Worm (Caenorhabditis elegans) whole organism, L1 larva: Measurements from ENCODE around the gene C27D6.12.

Source experiments
- C16A3.4 ChIP-seq: fragments of 150-350 bp; optimal IDR thresholded peaks from 2 replicates; lab custom pipeline; 2014; ENCODE audit warnings: missing biosample characterization, missing genetic modification characterization
- Y116A8C.19 ChIP-seq: sonication (generic microtip); optimal IDR thresholded peaks from 2 replicates; lab custom pipeline; 2016; ENCODE audit warnings: missing compliant biosample characterization, missing genetic modification characterization, borderline replicate concordance
- alr-1 ChIP-seq: fragments of 200-800 bp; sonication (Bioruptor generic); optimal IDR thresholded peaks from 2 replicates; lab custom pipeline; 2018; ENCODE audit warnings: borderline replicate concordance, mild to moderate bottlenecking, missing genetic modification characterization, missing compliant biosample characterization
- blmp-1 ChIP-seq: fragments of 150-350 bp; optimal IDR thresholded peaks from 2 replicates; lab custom pipeline; 2014; ENCODE audit warnings: missing biosample characterization, missing genetic modification characterization
- ceh-88 ChIP-seq: fragments of 200-800 bp; sonication (Bioruptor generic); IDR thresholded peaks from 2 replicates; pipeline ENCODE4 v1.3.6; 2022; ENCODE audit warnings: missing genetic modification characterization, missing compliant biosample characterization
- dpl-1 ChIP-seq, 3 experiments: fragments of 150-350 bp in 2 of 3; sonication (generic microtip) in 1 of 3; optimal IDR thresholded peaks; 2 replicates each; lab custom pipeline; 2014 to 2017; ENCODE audit warnings: missing biosample characterization in 3 of 3, missing genetic modification characterization in 3 of 3, missing genetic modification reagents in 3 of 3
- dsc-1 ChIP-seq: sonication (generic microtip); optimal IDR thresholded peaks from 2 replicates; lab custom pipeline; 2016; ENCODE audit warnings: mild to moderate bottlenecking, missing genetic modification characterization, missing compliant biosample characterization
- egl-13 ChIP-seq: sonication (generic microtip); optimal IDR thresholded peaks from 2 replicates; lab custom pipeline; 2016; ENCODE audit warnings: missing genotype, missing genetic modification reagents, missing genetic modification characterization, missing compliant biosample characterization
- elt-2 ChIP-seq: sonication (generic microtip); optimal IDR thresholded peaks from 2 replicates; lab custom pipeline; 2016; ENCODE audit warnings: missing genetic modification characterization, mild to moderate bottlenecking, inconsistent platforms, missing compliant biosample characterization, missing genetic modification reagents
- elt-3 ChIP-seq, 6 experiments: fragments of 150-350 bp in 1 of 6; sonication (generic microtip); optimal IDR thresholded peaks; 2 replicates each; lab custom pipeline; 2017 to 2018; ENCODE audit warnings: missing biosample characterization in 6 of 6, missing genetic modification characterization in 6 of 6, inconsistent platforms in 1 of 6
- fkh-10 ChIP-seq: sonication (generic microtip); optimal IDR thresholded peaks from 2 replicates; lab custom pipeline; 2017; ENCODE audit warnings: missing biosample characterization, missing genetic modification reagents, missing genetic modification characterization
- fkh-8 ChIP-seq: sonication (generic microtip); optimal IDR thresholded peaks from 2 replicates; lab custom pipeline; 2016; ENCODE audit warnings: mild to moderate bottlenecking, missing genetic modification characterization, missing compliant biosample characterization
- fos-1 ChIP-seq: fragments of 150-350 bp; optimal IDR thresholded peaks from 2 replicates; lab custom pipeline; 2014; ENCODE audit warnings: missing biosample characterization, missing genetic modification characterization
- hlh-17 ChIP-seq: fragments of 200-800 bp; sonication (Bioruptor generic); optimal IDR thresholded peaks from 2 replicates; lab custom pipeline; 2018; ENCODE audit warnings: missing genetic modification characterization, mild to moderate bottlenecking, missing compliant biosample characterization, moderate library complexity, borderline replicate concordance
- irx-1 ChIP-seq: sonication (generic microtip); optimal IDR thresholded peaks from 2 replicates; lab custom pipeline; 2016; ENCODE audit warnings: missing genetic modification characterization, missing compliant biosample characterization
- lin-14 ChIP-seq: fragments of 200-800 bp; sonication (Bioruptor generic); optimal IDR thresholded peaks from 2 replicates; lab custom pipeline; 2018; ENCODE audit warnings: mild to moderate bottlenecking, missing genetic modification characterization, moderate library complexity, missing compliant biosample characterization
- lsy-2 ChIP-seq, 2 experiments: fragments of 150-350 bp; optimal IDR thresholded peaks; 2 replicates each; lab custom pipeline; 2014; ENCODE audit warnings: missing biosample characterization in 2 of 2, missing genetic modification characterization in 2 of 2
- mab-9 ChIP-seq: fragments of 200-800 bp; sonication (Bioruptor generic); IDR thresholded peaks from 2 replicates; pipeline ENCODE4 v1.3.6; 2022; ENCODE audit warnings: missing genetic modification reagents, missing genetic modification characterization, missing compliant biosample characterization
- mef-2 ChIP-seq: fragments of 150-350 bp; optimal IDR thresholded peaks from 2 replicates; lab custom pipeline; 2014; ENCODE audit warnings: missing biosample characterization, missing genetic modification characterization
- nhr-12 ChIP-seq: sonication (generic microtip); optimal IDR thresholded peaks from 2 replicates; lab custom pipeline; 2017; ENCODE audit warnings: missing biosample characterization, missing genetic modification characterization
- nhr-77 ChIP-seq: fragments of 150-350 bp; optimal IDR thresholded peaks from 2 replicates; lab custom pipeline; 2014; ENCODE audit warnings: missing biosample characterization, missing genetic modification characterization
- nhr-84 ChIP-seq: sonication (generic microtip); optimal IDR thresholded peaks from 2 replicates; lab custom pipeline; 2017; ENCODE audit warnings: missing biosample characterization, missing genetic modification characterization
- nhr-85 ChIP-seq: sonication (generic microtip); peaks from one replicate; lab custom pipeline; 2016; ENCODE audit warnings: missing genetic modification characterization, inconsistent platforms, missing compliant biosample characterization
- rnt-1 ChIP-seq: sonication (generic microtip); optimal IDR thresholded peaks from 2 replicates; lab custom pipeline; 2016; ENCODE audit warnings: mild to moderate bottlenecking, missing genetic modification characterization, moderate library complexity, missing compliant biosample characterization
- skn-1 ChIP-seq: fragments of 150-350 bp; optimal IDR thresholded peaks from 2 replicates; lab custom pipeline; 2014; ENCODE audit warnings: missing biosample characterization, missing genetic modification characterization
- sup-37 ChIP-seq: fragments of 200-800 bp; sonication (Bioruptor generic); optimal IDR thresholded peaks from 2 replicates; lab custom pipeline; 2018; ENCODE audit warnings: mild to moderate bottlenecking, missing genetic modification characterization, missing compliant biosample characterization
- tbx-2 ChIP-seq: sonication (generic microtip); optimal IDR thresholded peaks from 2 replicates; lab custom pipeline; 2016; ENCODE audit warnings: missing genetic modification characterization, missing compliant biosample characterization
- tlp-1 ChIP-seq: fragments of 150-350 bp; optimal IDR thresholded peaks from 2 replicates; lab custom pipeline; 2014; ENCODE audit warnings: missing biosample characterization, missing genetic modification characterization
- unc-98 ChIP-seq: fragments of 200-800 bp; sonication (Bioruptor generic); IDR thresholded peaks from 2 replicates; pipeline ENCODE4 v1.3.6; 2022; ENCODE audit warnings: missing genetic modification characterization, missing compliant biosample characterization
- vab-15 ChIP-seq: sonication (generic microtip); optimal IDR thresholded peaks from 2 replicates; lab custom pipeline; 2017; ENCODE audit warnings: missing genotype, mild to moderate bottlenecking, missing genetic modification characterization, missing compliant biosample characterization
- xbp-1 ChIP-seq: sonication (generic microtip); optimal IDR thresholded peaks from 2 replicates; lab custom pipeline; 2016; ENCODE audit warnings: missing genetic modification characterization, missing compliant biosample characterization
- zag-1 ChIP-seq: fragments of 150-350 bp; optimal IDR thresholded peaks from 2 replicates; lab custom pipeline; 2014; ENCODE audit warnings: missing biosample characterization, missing genetic modification characterization
- ztf-4 ChIP-seq: fragments of 150-350 bp; optimal IDR thresholded peaks from 2 replicates; lab custom pipeline; 2014; ENCODE audit warnings: missing biosample characterization, missing genetic modification characterization

The C27D6.12 gene

DNA sequence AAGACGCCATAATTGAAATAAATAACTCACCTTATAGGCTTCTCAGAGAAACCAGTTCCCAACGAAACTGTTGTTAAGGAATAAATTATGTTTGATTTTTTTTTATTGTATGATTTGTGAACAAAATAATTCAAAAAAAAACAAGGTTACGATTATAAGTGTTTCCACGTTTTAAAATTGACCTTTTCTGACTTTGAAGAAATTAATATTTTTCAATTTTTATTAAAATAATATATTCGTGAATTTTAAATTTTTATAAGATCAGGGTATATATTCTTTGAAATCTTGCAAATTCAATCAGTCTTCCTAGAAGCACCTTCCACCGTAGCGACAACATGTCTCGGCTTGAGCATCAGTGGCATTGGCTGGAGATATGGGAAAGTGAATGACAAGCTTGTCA is 3.4 kb downstream of the C27D6.12 start, which contains the start of gene C27D6.3:
Gene C27D6.3 (minus strand): TSS at position 101 of the 400 bp plus-strand sequence.
- no peak for TF ChIP-seq unc-98
- no peak for TF ChIP-seq nhr-84 (tag; lab: Kevin White, UChicago)
- TF ChIP-seq alr-1 (tag; lab: Kevin White, UChicago), result no peak
- TF ChIP-seq blmp-1 (tag; lab: Kevin White, UChicago), result no peak

- TF ChIP-seq nhr-84 (tag; lab: Kevin White, UChicago) (no peak), Y116A8C.19 (no peak), fos-1 (no peak), nhr-85 (tag; lab: Kevin White, UChicago) (no peak), sup-37 (GFP tag; lab: Kevin White, UChicago) (no peak), nhr-12 (tag; lab: Kevin White, UChicago) (no peak), skn-1 (tag; lab: Kevin White, UChicago) (no peak), fkh-8 (no peak), ceh-88 (GFP tag; lab: Robert Waterston, UW) (no peak), rnt-1 (tag; lab: Kevin White, UChicago) (no peak)
Measured at ce11 chrII:5172451-5172850, 5.4 kb downstream of the C27D6.12 start, which contains the start of gene C27D6.1. Gene C27D6.1, plus strand, starts transcription at chrII:5172751.

- TF ChIP-seq C16A3.4 (tag; lab: Kevin White, UChicago) (no peak), mab-9 (GFP tag; lab: Robert Waterston, UW) (no peak), mef-2 (tag; lab: Kevin White, UChicago) (no peak), zag-1 (tag; lab: Kevin White, UChicago) (no peak), xbp-1 (no peak), ztf-4 (tag; lab: Kevin White, UChicago) (no peak)
- TF ChIP-seq, all 84 proteins: peak for 0
Measured at ce11 chrII:5171610-5172009, 6.2 kb downstream of the C27D6.12 start, which contains the start of gene C27D6.15. Gene C27D6.15, plus strand, starts transcription at chrII:5171910.

DNA sequence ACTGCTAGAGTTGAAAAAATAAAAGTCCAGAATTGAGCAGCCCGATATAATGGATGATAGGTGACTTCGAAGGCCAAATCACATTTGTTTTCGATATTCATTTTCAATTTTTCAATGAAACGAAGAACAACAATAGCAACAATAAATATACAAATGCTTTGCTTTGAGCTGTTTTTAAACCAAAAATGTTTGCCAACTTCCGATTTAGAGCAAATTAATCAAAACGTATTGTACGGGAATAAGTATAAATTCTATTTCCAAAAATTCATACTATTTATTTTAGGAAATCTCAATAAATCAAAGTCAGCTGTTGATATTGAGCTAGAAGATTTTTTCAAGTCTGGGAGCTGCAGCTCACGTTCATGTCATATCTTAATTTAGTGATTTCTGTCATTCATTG is 6.9 kb downstream of the C27D6.12 start, which contains the start of gene srb-1:
Gene srb-1 (minus strand): TSS at position 101 of the 400 bp plus-strand sequence.
- TF ChIP-seq sup-37 (GFP tag; lab: Kevin White, UChicago), result no peak
- no peak for TF ChIP-seq fkh-10 (GFP tag; lab: Kevin White, UChicago)
- no peak for TF ChIP-seq vab-15 (tag; lab: Kevin White, UChicago)
- no peak for TF ChIP-seq lsy-2 (tag; optimal IDR thresholded peaks at IDR 0.05; lab: Kevin White, UChicago)
- TF ChIP-seq dsc-1 (tag; lab: Kevin White, UChicago), result no peak
- TF ChIP-seq egl-13, result no peak
- no peak for TF ChIP-seq elt-2 (tag; lab: Kevin White, UChicago)

DNA sequence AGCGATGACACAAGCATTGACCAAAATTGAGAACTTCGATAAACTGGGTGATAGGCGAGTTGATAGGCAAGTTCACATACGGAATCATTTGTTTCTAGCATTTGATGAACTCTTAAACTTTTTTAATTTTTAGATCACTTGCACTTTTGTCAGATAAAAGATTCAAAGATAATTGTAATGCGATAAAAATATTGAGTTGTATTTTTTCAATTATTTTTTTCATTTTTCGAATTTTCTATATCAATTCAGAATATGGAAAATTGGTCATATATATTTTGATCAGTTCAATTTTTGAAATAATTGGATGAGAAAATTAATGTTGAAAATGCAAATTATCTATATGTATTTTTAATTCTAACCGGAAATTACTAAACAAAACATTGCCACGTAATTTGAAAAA is 11.1 kb downstream of the C27D6.12 start, which contains the start of gene srb-3:
Gene srb-3 (minus strand): TSS at position 101 of the 400 bp plus-strand sequence.
- TF ChIP-seq elt-3 (tag; optimal IDR thresholded peaks at IDR 0.05; lab: Kevin White, UChicago) (no peak), tbx-2 (tag; lab: Kevin White, UChicago) (no peak), lsy-2 (tag; optimal IDR thresholded peaks at IDR 0.05; lab: Kevin White, UChicago) (no peak), hlh-17 (no peak), irx-1 (tag; lab: Kevin White, UChicago) (no peak), rnt-1 (tag; lab: Kevin White, UChicago) (no peak), ceh-88 (GFP tag; lab: Robert Waterston, UW) (no peak), dpl-1 (GFP tag; optimal IDR thresholded peaks at IDR 0.05; lab: Kevin White, UChicago) (no peak), tlp-1 (no peak), lin-14 (GFP tag; lab: Kevin White, UChicago) (no peak), zag-1 (tag; lab: Kevin White, UChicago) (no peak), nhr-77 (tag; lab: Kevin White, UChicago) (no peak)
- TF ChIP-seq, all 84 proteins: peak for 0
